Worm (Caenorhabditis elegans): ENCODE results near the gene otpl-3.

DNA sequence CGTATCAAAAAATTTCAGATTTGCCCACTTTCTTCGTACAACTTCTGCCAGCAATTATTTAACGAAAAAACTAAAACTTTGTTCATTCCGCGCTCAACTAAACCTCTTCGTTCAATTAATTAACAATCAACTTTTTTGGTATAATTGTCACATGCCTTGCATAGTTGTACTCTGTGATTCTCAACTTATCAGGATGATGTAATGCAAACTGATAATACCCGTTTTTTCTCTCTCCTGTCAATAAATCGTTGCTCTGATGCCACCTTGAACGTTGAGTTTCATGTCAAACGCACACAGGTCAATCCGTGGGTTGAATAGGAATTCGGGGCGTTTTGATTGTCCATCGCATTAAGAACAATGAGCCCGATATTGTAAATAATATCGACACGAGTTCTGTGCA is 19.0 kb downstream of the otpl-3 start:
- TF ChIP-seq snpc-4 (tag; optimal IDR thresholded peaks at IDR 0.05) (no peak), nhr-28 (tag; optimal IDR thresholded peaks at IDR 0.05) (no peak), ces-1 (GFP tag; optimal IDR thresholded peaks at IDR 0.05) (no peak), nhr-237 (tag; optimal IDR thresholded peaks at IDR 0.05) (no peak), elt-3 (tag; optimal IDR thresholded peaks at IDR 0.05) (no peak), zip-8 (tag; optimal IDR thresholded peaks at IDR 0.05) (no peak), elt-1 (tag; optimal IDR thresholded peaks at IDR 0.05; ENCODE audit: borderline replicate concordance, insufficient read depth) (no peak), ceh-83 (GFP tag; optimal IDR thresholded peaks at IDR 0.05) (no peak), ceh-43 (GFP tag; optimal IDR thresholded peaks at IDR 0.05) (no peak), pha-4 (tag; optimal IDR thresholded peaks at IDR 0.05) (no peak)
